Worm (Caenorhabditis elegans) whole organism, L2 larva: ENCODE results near the gene R04D3.3.
A peak's percentile ranks its signal among the peaks of the same experiment; 100 is the strongest.

ENCODE experiments used
- F13H6.1 ChIP-seq: sonication (generic microtip); optimal IDR thresholded peaks from 2 replicates; lab custom pipeline; 2016; ENCODE audit warnings: missing genetic modification characterization, missing compliant biosample characterization
- R02D3.7 ChIP-seq: fragments of 150-350 bp; optimal IDR thresholded peaks from 2 replicates; lab custom pipeline; 2014; ENCODE audit warnings: missing biosample characterization, missing genetic modification characterization
- Y55F3AM.14 ChIP-seq: fragments of 200-800 bp; sonication (Bioruptor generic); optimal IDR thresholded peaks from 2 replicates; lab custom pipeline; 2018; ENCODE audit warnings: mild to moderate bottlenecking, missing genetic modification characterization, missing compliant biosample characterization
- ZK546.5 ChIP-seq: sonication (generic microtip); optimal IDR thresholded peaks from 2 replicates; lab custom pipeline; 2017; ENCODE audit warnings: missing biosample characterization, missing genetic modification characterization
- alr-1 ChIP-seq: fragments of 150-350 bp; optimal IDR thresholded peaks from 2 replicates; lab custom pipeline; 2014; ENCODE audit warnings: missing biosample characterization, missing genetic modification characterization
- aly-2 ChIP-seq: fragments of 150-350 bp; optimal IDR thresholded peaks from 2 replicates; lab custom pipeline; 2014; ENCODE audit warnings: missing biosample characterization, missing genetic modification characterization
- ama-1 ChIP-seq: fragments of 150-350 bp; optimal IDR thresholded peaks from 2 replicates; lab custom pipeline; 2018; ENCODE audit warnings: inconsistent platforms
- blmp-1 ChIP-seq: sonication (generic microtip); optimal IDR thresholded peaks from 2 replicates; lab custom pipeline; 2017; ENCODE audit warnings: missing genetic modification characterization, mild to moderate bottlenecking, missing compliant biosample characterization, antibody characterized with exemption, moderate library complexity; ENCODE audit not compliant: insufficient read depth
- ceh-16 ChIP-seq: fragments of 150-350 bp; optimal IDR thresholded peaks from 2 replicates; lab custom pipeline; 2014; ENCODE audit warnings: missing biosample characterization, missing genetic modification characterization
- ceh-82 ChIP-seq: fragments of 150-350 bp; optimal IDR thresholded peaks from 2 replicates; lab custom pipeline; 2014; ENCODE audit warnings: missing biosample characterization, missing genetic modification characterization
- crh-2 ChIP-seq: sonication (generic microtip); optimal IDR thresholded peaks from 2 replicates; lab custom pipeline; 2017; ENCODE audit warnings: missing biosample characterization, missing genetic modification characterization
- dmd-4 ChIP-seq: sonication (generic microtip); optimal IDR thresholded peaks from 2 replicates; lab custom pipeline; 2017; ENCODE audit warnings: missing biosample characterization, missing genetic modification characterization
- elt-1 ChIP-seq: fragments of 150-350 bp; optimal IDR thresholded peaks from 2 replicates; lab custom pipeline; 2014; ENCODE audit warnings: missing biosample characterization, missing genetic modification characterization
- elt-3 ChIP-seq: sonication (generic microtip); optimal IDR thresholded peaks from 2 replicates; lab custom pipeline; 2017; ENCODE audit warnings: missing biosample characterization, missing genetic modification characterization
- fos-1 ChIP-seq: fragments of 150-350 bp; optimal IDR thresholded peaks from 2 replicates; lab custom pipeline; 2014; ENCODE audit warnings: missing biosample characterization, missing genetic modification characterization
- gmeb-1 ChIP-seq: fragments of 150-350 bp; optimal IDR thresholded peaks from 2 replicates; lab custom pipeline; 2014; ENCODE audit warnings: missing biosample characterization, missing genetic modification characterization
- lin-39 ChIP-seq: fragments of 150-350 bp; optimal IDR thresholded peaks from 2 replicates; lab custom pipeline; 2014; ENCODE audit warnings: missing biosample characterization, missing genetic modification reagents, missing genetic modification characterization
- mbf-1 ChIP-seq: sonication (generic microtip); optimal IDR thresholded peaks from 2 replicates; lab custom pipeline; 2017; ENCODE audit warnings: missing biosample characterization, missing genetic modification characterization
- mdl-1 ChIP-seq, 2 experiments: fragments of 150-350 bp in 1 of 2; sonication (generic microtip) in 1 of 2; optimal IDR thresholded peaks; 2 replicates each; lab custom pipeline; 2017; ENCODE audit warnings: missing biosample characterization in 2 of 2, missing genetic modification characterization in 2 of 2
- nhr-10 ChIP-seq: sonication (generic microtip); optimal IDR thresholded peaks from 2 replicates; lab custom pipeline; 2017; ENCODE audit warnings: missing biosample characterization, missing genetic modification characterization
- nhr-11 ChIP-seq: fragments of 150-350 bp; optimal IDR thresholded peaks from 2 replicates; lab custom pipeline; 2014; ENCODE audit warnings: missing biosample characterization, missing genetic modification characterization
- nhr-12 ChIP-seq: fragments of 150-350 bp; optimal IDR thresholded peaks from 2 replicates; lab custom pipeline; 2014; ENCODE audit warnings: missing biosample characterization, missing genetic modification characterization
- nhr-129 ChIP-seq: fragments of 150-350 bp; optimal IDR thresholded peaks from 2 replicates; lab custom pipeline; 2014; ENCODE audit warnings: missing biosample characterization, missing genetic modification characterization
- nhr-21 ChIP-seq: fragments of 150-350 bp; optimal IDR thresholded peaks from 2 replicates; lab custom pipeline; 2014; ENCODE audit warnings: missing biosample characterization, missing genetic modification characterization
- nhr-23 ChIP-seq: fragments of 150-350 bp; optimal IDR thresholded peaks from 2 replicates; lab custom pipeline; 2014; ENCODE audit warnings: missing biosample characterization, missing genetic modification reagents, missing genetic modification characterization
- nhr-25 ChIP-seq: fragments of 150-350 bp; sonication (generic microtip); optimal IDR thresholded peaks from 3 replicates; lab custom pipeline; 2014; ENCODE audit warnings: missing biosample characterization, missing genetic modification characterization
- nhr-77 ChIP-seq: fragments of 150-350 bp; optimal IDR thresholded peaks from 2 replicates; lab custom pipeline; 2014; ENCODE audit warnings: missing biosample characterization, missing genetic modification characterization
- sem-4 ChIP-seq: fragments of 150-350 bp; optimal IDR thresholded peaks from 2 replicates; lab custom pipeline; 2014; ENCODE audit warnings: missing biosample characterization, missing genetic modification reagents, missing genetic modification characterization
- skn-1 ChIP-seq: sonication (generic microtip); optimal IDR thresholded peaks from 2 replicates; lab custom pipeline; 2017; ENCODE audit warnings: missing biosample characterization, missing genetic modification characterization
- sma-3 ChIP-seq: sonication (generic microtip); optimal IDR thresholded peaks from 2 replicates; lab custom pipeline; 2016; ENCODE audit warnings: missing genetic modification reagents, missing genetic modification characterization, missing compliant biosample characterization
- sma-9 ChIP-seq, 2 experiments: fragments of 150-350 bp in 1 of 2; sonication (generic microtip) in 1 of 2; optimal IDR thresholded peaks; 2 replicates each; lab custom pipeline; 2014 to 2016; ENCODE audit warnings: missing genetic modification characterization in 2 of 2, mild to moderate bottlenecking in 1 of 2, missing biosample characterization in 1 of 2, missing compliant biosample characterization in 1 of 2, missing genetic modification reagents in 1 of 2, moderate library complexity in 1 of 2
- snpc-4 ChIP-seq: fragments of 150-350 bp; optimal IDR thresholded peaks from 2 replicates; lab custom pipeline; 2014; ENCODE audit warnings: missing biosample characterization, missing genetic modification characterization
- unc-39 ChIP-seq: fragments of 150-350 bp; optimal IDR thresholded peaks from 2 replicates; lab custom pipeline; 2014; ENCODE audit warnings: missing biosample characterization, missing genetic modification characterization
- unc-62 ChIP-seq: fragments of 150-350 bp; optimal IDR thresholded peaks from 2 replicates; lab custom pipeline; 2014; ENCODE audit warnings: missing biosample characterization, missing genetic modification reagents, missing genetic modification characterization
- zag-1 ChIP-seq: fragments of 150-350 bp; optimal IDR thresholded peaks from 2 replicates; lab custom pipeline; 2014; ENCODE audit warnings: missing biosample characterization, missing genetic modification characterization
- ztf-11 ChIP-seq: sonication (generic microtip); optimal IDR thresholded peaks from 2 replicates; lab custom pipeline; 2017; ENCODE audit warnings: missing biosample characterization, missing genetic modification characterization

Gene R04D3.3

ce11 chrX:13284091-13284490, 6.3 kb downstream of the R04D3.3 start, which contains the start of gene cyp-14A4:
Gene cyp-14A4 (minus strand): TSS chrX:13284197.
- no peak for TF ChIP-seq ztf-11 (tag; lab: Kevin White, UChicago)
- no peak for TF ChIP-seq nhr-129 (tag; lab: Kevin White, UChicago)
- TF ChIP-seq nhr-10 (tag; lab: Kevin White, UChicago), result no peak
- TF ChIP-seq ama-1, result no peak
- no peak for TF ChIP-seq fos-1
- no peak for TF ChIP-seq sem-4
- no peak for TF ChIP-seq nhr-12 (tag; lab: Kevin White, UChicago)
- no peak for TF ChIP-seq ceh-82 (tag; lab: Kevin White, UChicago)
- TF ChIP-seq unc-62 (GFP tag; lab: Kevin White, UChicago), result no peak
- TF ChIP-seq blmp-1 (tag; lab: Kevin White, UChicago), result no peak
- TF ChIP-seq crh-2 (tag; lab: Kevin White, UChicago), result no peak
- TF ChIP-seq sma-9 (GFP tag; optimal IDR thresholded peaks at IDR 0.05; lab: Kevin White, UChicago), result no peak
- no peak for TF ChIP-seq sma-9 (tag; optimal IDR thresholded peaks at IDR 0.05; lab: Kevin White, UChicago)
- no peak for TF ChIP-seq sma-3 (GFP tag; lab: Kevin White, UChicago)
- TF ChIP-seq nhr-77, result no peak
- TF ChIP-seq mbf-1, result no peak
- no peak for TF ChIP-seq F13H6.1 (tag; lab: Kevin White, UChicago)
- no peak for TF ChIP-seq R02D3.7 (tag; lab: Kevin White, UChicago)
- TF ChIP-seq skn-1 (tag; lab: Kevin White, UChicago), result no peak
- TF ChIP-seq snpc-4 (tag; lab: Kevin White, UChicago), result no peak
- TF ChIP-seq, all 48 proteins: peak for 0

ce11 chrX:13283462-13283861, 7.0 kb downstream of the R04D3.3 start:
- TF ChIP-seq mdl-1 (tag; optimal IDR thresholded peaks at IDR 0.05; lab: Kevin White, UChicago) (no peak), crh-2 (tag; lab: Kevin White, UChicago) (peak; percentile 7), Y55F3AM.14 (no peak), unc-39 (tag; lab: Kevin White, UChicago) (no peak), nhr-25 (tag; lab: Kevin White, UChicago) (no peak), ceh-16 (tag; lab: Kevin White, UChicago) (no peak), sma-9 (GFP tag; optimal IDR thresholded peaks at IDR 0.05; lab: Kevin White, UChicago) (peak; percentile 19), sma-9 (tag; optimal IDR thresholded peaks at IDR 0.05; lab: Kevin White, UChicago) (no peak), sma-3 (GFP tag; lab: Kevin White, UChicago) (no peak), nhr-12 (tag; lab: Kevin White, UChicago) (no peak), nhr-21 (tag; lab: Kevin White, UChicago) (peak; percentile 1), zag-1 (tag; lab: Kevin White, UChicago) (no peak), alr-1 (tag; lab: Kevin White, UChicago) (no peak), dmd-4 (tag; lab: Kevin White, UChicago) (no peak), gmeb-1 (tag; lab: Kevin White, UChicago) (no peak)

- TF ChIP-seq nhr-12 (tag; lab: Kevin White, UChicago) (no peak), ZK546.5 (no peak), nhr-23 (no peak), elt-3 (tag; lab: Kevin White, UChicago) (no peak), nhr-21 (tag; lab: Kevin White, UChicago) (no peak), lin-39 (tag; lab: Kevin White, UChicago) (no peak), sem-4 (no peak), aly-2 (tag; lab: Kevin White, UChicago) (no peak), F13H6.1 (tag; lab: Kevin White, UChicago) (no peak), nhr-11 (tag; lab: Kevin White, UChicago) (no peak), elt-1 (tag; lab: Kevin White, UChicago) (no peak)
Observed at ce11 chrX:13278876-13279275, 11.6 kb downstream of the R04D3.3 start, which contains the start of gene phf-33. Gene phf-33 (minus strand): TSS chrX:13278976.

DNA sequence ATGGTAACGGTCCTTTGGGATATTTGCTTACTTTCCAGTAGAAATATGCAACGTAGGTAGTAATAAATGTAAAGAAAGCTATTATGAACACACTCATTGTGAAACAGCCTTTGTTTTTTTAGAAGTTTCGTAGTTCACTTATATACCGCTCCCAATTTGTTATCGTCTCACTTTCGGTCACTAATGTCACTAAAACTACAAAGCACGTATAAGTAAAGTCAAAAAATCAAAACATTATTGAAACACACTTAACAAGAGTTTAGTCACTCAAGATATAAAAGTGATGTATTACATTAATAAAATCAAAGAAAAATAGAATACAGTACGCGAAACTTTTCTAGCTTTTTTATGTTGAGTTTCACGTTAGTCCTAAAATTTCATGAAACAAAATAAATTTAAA, 16.3 kb downstream of the R04D3.3 start, which contains the start of gene cyp-14A3:
TSS of gene cyp-14A3 (minus strand) at position 101 of the 400 bp plus-strand sequence.
- TF ChIP-seq ZK546.5, result no peak
- TF ChIP-seq nhr-21 (tag; lab: Kevin White, UChicago), result no peak
- no peak for TF ChIP-seq F13H6.1 (tag; lab: Kevin White, UChicago)
- TF ChIP-seq mdl-1 (tag; optimal IDR thresholded peaks at IDR 0.05; lab: Kevin White, UChicago), result no peak
